Fruit fly (Drosophila melanogaster) whole organism, embryonic: ENCODE measurements around the gene CG15019.

Source experiments
- BEAF-32 ChIP-seq: fragments of 200-800 bp; sonication (Bioruptor generic); optimal IDR thresholded peaks from 3 replicates; lab custom pipeline; 2017; ENCODE audit warnings: missing biosample characterization, missing genetic modification characterization, mild to moderate bottlenecking, moderate library complexity, missing genetic modification reagents
- CG10462 ChIP-seq: fragments of 200-800 bp; sonication (Bioruptor generic); optimal IDR thresholded peaks from 2 replicates; lab custom pipeline; 2016; ENCODE audit warnings: missing biosample characterization, missing genetic modification characterization
- CG11085 ChIP-seq: fragments of 200-800 bp; sonication (Bioruptor generic); IDR thresholded peaks from 2 replicates; pipeline ENCODE4 v1.3.6; 2022; ENCODE audit warnings: missing biosample characterization, missing genetic modification characterization
- CG11696 ChIP-seq: fragments of 200-800 bp; sonication (Bioruptor generic); IDR thresholded peaks from 2 replicates; pipeline ENCODE4 v1.3.6; 2022; ENCODE audit warnings: missing biosample characterization, missing genetic modification characterization
- CG11723 ChIP-seq: fragments of 200-800 bp; sonication (Bioruptor generic); optimal IDR thresholded peaks from 2 replicates; lab custom pipeline; 2017; ENCODE audit warnings: missing biosample characterization, mild to moderate bottlenecking, missing genetic modification characterization
- CG12942 ChIP-seq: fragments of 200-800 bp; sonication (Bioruptor generic); optimal IDR thresholded peaks from 3 replicates; lab custom pipeline; 2016; ENCODE audit warnings: missing biosample characterization, missing genetic modification characterization
- CG1603 ChIP-seq: fragments of 200-800 bp; sonication (Bioruptor generic); optimal IDR thresholded peaks from 2 replicates; lab custom pipeline; 2019; ENCODE audit warnings: missing biosample characterization, mild to moderate bottlenecking, missing genetic modification characterization, moderate library complexity
- CG18011 ChIP-seq: fragments of 200-800 bp; sonication (Bioruptor generic); optimal IDR thresholded peaks from 2 replicates; lab custom pipeline; 2017; ENCODE audit warnings: missing biosample characterization, missing genetic modification characterization, mild to moderate bottlenecking, moderate library complexity, missing genotype
- CG1832 ChIP-seq: fragments of 200-800 bp; sonication (Bioruptor generic); optimal IDR thresholded peaks from 2 replicates; lab custom pipeline; 2017; ENCODE audit warnings: missing biosample characterization, mild to moderate bottlenecking, missing genetic modification characterization, inconsistent platforms
- CG18619 ChIP-seq: fragments of 200-800 bp; sonication (Bioruptor generic); optimal IDR thresholded peaks from 3 replicates; lab custom pipeline; 2017; ENCODE audit warnings: missing biosample characterization, mild to moderate bottlenecking, missing genetic modification characterization
- CG2199 ChIP-seq: fragments of 200-800 bp; sonication (Bioruptor generic); IDR thresholded peaks from 3 replicates; pipeline ENCODE4 v1.3.6; 2022; ENCODE audit warnings: missing biosample characterization, missing genetic modification characterization
- CG30431 ChIP-seq: fragments of 200-800 bp; sonication (Bioruptor generic); optimal IDR thresholded peaks from 2 replicates; lab custom pipeline; 2017; ENCODE audit warnings: missing biosample characterization, missing genetic modification characterization
- CG32532 ChIP-seq: fragments of 200-800 bp; sonication (Bioruptor generic); IDR thresholded peaks from 2 replicates; pipeline ENCODE4 v1.3.6; 2022; ENCODE audit warnings: missing biosample characterization, missing genetic modification characterization
- CG4707 ChIP-seq: fragments of 200-800 bp; sonication (Bioruptor generic); optimal IDR thresholded peaks from 2 replicates; lab custom pipeline; 2018; ENCODE audit warnings: missing biosample characterization, mild to moderate bottlenecking, missing genetic modification characterization, moderate library complexity
- CG6765 ChIP-seq: fragments of 200-800 bp; sonication (Bioruptor generic); optimal IDR thresholded peaks from 3 replicates; lab custom pipeline; 2017; ENCODE audit warnings: missing biosample characterization, mild to moderate bottlenecking, missing genetic modification characterization
- CG7372 ChIP-seq: fragments of 200-800 bp; sonication (Bioruptor generic); IDR thresholded peaks from 2 replicates; pipeline ENCODE4 v1.3.6; 2022; ENCODE audit warnings: missing biosample characterization, missing genetic modification characterization
- CG7786 ChIP-seq: fragments of 200-800 bp; sonication (Bioruptor generic); optimal IDR thresholded peaks from 2 replicates; lab custom pipeline; 2016; ENCODE audit warnings: missing biosample characterization, missing genetic modification characterization
- CG8089 ChIP-seq: fragments of 200-800 bp; sonication (Bioruptor generic); optimal IDR thresholded peaks from 3 replicates; lab custom pipeline; 2016; ENCODE audit warnings: missing biosample characterization, missing genetic modification characterization
- CG9215 ChIP-seq: fragments of 200-800 bp; sonication (Bioruptor generic); IDR thresholded peaks from 2 replicates; pipeline ENCODE4 v1.3.6; 2022; ENCODE audit warnings: missing biosample characterization, missing genetic modification characterization
- Dip3 ChIP-seq: fragments of 200-800 bp; sonication (Bioruptor generic); optimal IDR thresholded peaks from 3 replicates; lab custom pipeline; 2016; ENCODE audit warnings: missing biosample characterization, missing genetic modification characterization
- Dll ChIP-seq: fragments of 200-800 bp; sonication (Bioruptor generic); IDR thresholded peaks from 4 replicates; pipeline ENCODE4 v1.3.6; 2022; ENCODE audit warnings: missing biosample characterization, missing genetic modification characterization; ENCODE audit not compliant: partially characterized antibody
- Drgx ChIP-seq: fragments of 200-800 bp; sonication (Bioruptor generic); IDR thresholded peaks from 2 replicates; pipeline ENCODE4 v1.3.6; 2022; ENCODE audit warnings: missing biosample characterization, missing genetic modification characterization
- Ets65A ChIP-seq: fragments of 200-800 bp; sonication (Bioruptor generic); peaks from one replicate; lab custom pipeline; 2016; ENCODE audit warnings: missing biosample characterization, missing genetic modification characterization
- Ets97D ChIP-seq: fragments of 200-800 bp; sonication (Bioruptor generic); optimal IDR thresholded peaks from 3 replicates; lab custom pipeline; 2016; ENCODE audit warnings: missing biosample characterization, missing genetic modification characterization
- Fer1 ChIP-seq: fragments of 200-800 bp; sonication (Bioruptor generic); optimal IDR thresholded peaks from 2 replicates; lab custom pipeline; 2017; ENCODE audit warnings: missing biosample characterization, mild to moderate bottlenecking, missing genetic modification characterization
- Gug ChIP-seq: fragments of 200-800 bp; sonication (Bioruptor generic); IDR thresholded peaks from 4 replicates; pipeline ENCODE4 v1.3.6; 2022; ENCODE audit warnings: missing biosample characterization, missing genetic modification characterization
- HLH3B ChIP-seq: fragments of 200-800 bp; sonication (Bioruptor generic); IDR thresholded peaks from 2 replicates; pipeline ENCODE4 v1.3.6; 2022; ENCODE audit warnings: missing biosample characterization, missing genetic modification characterization
- Hr78 ChIP-seq, 2 experiments: fragments of 200-800 bp in 1 of 2; fragments of >200 bp in 1 of 2; sonication (Bioruptor generic) in 1 of 2; optimal IDR thresholded peaks; 2 replicates each; lab custom pipeline; 2017 to 2019; ENCODE audit warnings: missing biosample characterization in 2 of 2, missing genetic modification characterization in 2 of 2, mild to moderate bottlenecking in 1 of 2, moderate library complexity in 1 of 2
- MESR4 ChIP-seq: fragments of 200-800 bp; sonication (Bioruptor generic); optimal IDR thresholded peaks from 2 replicates; lab custom pipeline; 2018; ENCODE audit warnings: missing biosample characterization, mild to moderate bottlenecking, missing genetic modification characterization, moderate library complexity
- Pdp1 ChIP-seq, 2 experiments: fragments of 200-800 bp; sonication (Bioruptor generic); optimal IDR thresholded peaks; 3 replicates each; lab custom pipeline; 2016; ENCODE audit warnings: missing biosample characterization in 2 of 2, missing genetic modification characterization in 2 of 2, mild to moderate bottlenecking in 1 of 2, moderate library complexity in 1 of 2
- Six4 ChIP-seq: fragments of 200-800 bp; sonication (Bioruptor generic); optimal IDR thresholded peaks from 2 replicates; lab custom pipeline; 2016; ENCODE audit warnings: missing biosample characterization, missing genetic modification characterization
- Xbp1 ChIP-seq: fragments of 200-800 bp; sonication (Bioruptor generic); optimal IDR thresholded peaks from 3 replicates; lab custom pipeline; 2016; ENCODE audit warnings: missing biosample characterization, mild to moderate bottlenecking, missing genetic modification characterization
- YL-1 ChIP-seq: fragments of 200-800 bp; sonication (Bioruptor generic); optimal IDR thresholded peaks from 3 replicates; lab custom pipeline; 2017; ENCODE audit warnings: missing biosample characterization, mild to moderate bottlenecking, missing genetic modification characterization
- ab ChIP-seq: fragments of 200-800 bp; sonication (Bioruptor generic); optimal IDR thresholded peaks from 2 replicates; lab custom pipeline; 2016; ENCODE audit warnings: missing biosample characterization, missing genetic modification characterization
- az2 ChIP-seq: fragments of 200-800 bp; sonication (Bioruptor generic); optimal IDR thresholded peaks from 3 replicates; lab custom pipeline; 2016; ENCODE audit warnings: missing biosample characterization, missing genetic modification characterization
- bowl ChIP-seq: fragments of 200-800 bp; sonication (Bioruptor generic); IDR thresholded peaks from 2 replicates; pipeline ENCODE4 v1.3.6; 2022; ENCODE audit warnings: missing biosample characterization, missing genetic modification characterization
- ci ChIP-seq: fragments of 200-800 bp; sonication (Bioruptor generic); IDR thresholded peaks from 3 replicates; pipeline ENCODE4 v1.3.6; 2022; ENCODE audit warnings: missing biosample characterization, missing genetic modification characterization
- dm ChIP-seq: fragments of 200-800 bp; sonication (Bioruptor generic); optimal IDR thresholded peaks from 3 replicates; lab custom pipeline; 2016; ENCODE audit warnings: missing biosample characterization, missing genetic modification characterization
- dmrt99B ChIP-seq: fragments of 200-800 bp; sonication (Bioruptor generic); optimal IDR thresholded peaks from 2 replicates; lab custom pipeline; 2018; ENCODE audit warnings: missing biosample characterization, mild to moderate bottlenecking, missing genetic modification characterization, moderate library complexity
- emc ChIP-seq: fragments of 200-800 bp; sonication (Bioruptor generic); optimal IDR thresholded peaks from 2 replicates; lab custom pipeline; 2016; ENCODE audit warnings: missing biosample characterization, missing genetic modification characterization
- gsb-n ChIP-seq: fragments of 200-800 bp; sonication (Bioruptor generic); optimal IDR thresholded peaks from 3 replicates; lab custom pipeline; 2018; ENCODE audit warnings: missing biosample characterization, mild to moderate bottlenecking, missing genetic modification characterization
- hkb ChIP-seq, 2 experiments: fragments of 200-800 bp in 1 of 2; fragments of >200 bp in 1 of 2; sonication (Bioruptor generic) in 1 of 2; IDR thresholded peaks in 1 of 2; optimal IDR thresholded peaks in 1 of 2; 2 replicates each; pipeline versions ENCODE4 v1.3.6 to Lab custom; 2017 to 2022; ENCODE audit warnings: missing biosample characterization in 1 of 2, missing genetic modification characterization in 1 of 2
- hth ChIP-seq: fragments of >200 bp; optimal IDR thresholded peaks from 2 replicates; lab custom pipeline; 2017; ENCODE audit warnings: inconsistent platforms
- kay ChIP-seq: fragments of 200-800 bp; sonication (Bioruptor generic); optimal IDR thresholded peaks from 2 replicates; lab custom pipeline; 2016; ENCODE audit warnings: missing biosample characterization, missing genetic modification characterization
- odd ChIP-seq: fragments of 200-800 bp; sonication (Bioruptor generic); optimal IDR thresholded peaks from 2 replicates; lab custom pipeline; 2017; ENCODE audit warnings: missing biosample characterization, mild to moderate bottlenecking, missing genetic modification characterization
- pzg ChIP-seq: fragments of 200-800 bp; sonication (Bioruptor generic); optimal IDR thresholded peaks from 3 replicates; lab custom pipeline; 2018; ENCODE audit warnings: missing biosample characterization, mild to moderate bottlenecking, missing genetic modification characterization, moderate library complexity
- salm ChIP-seq: fragments of 200-800 bp; sonication (Bioruptor generic); optimal IDR thresholded peaks from 2 replicates; lab custom pipeline; 2018; ENCODE audit warnings: missing biosample characterization, mild to moderate bottlenecking, missing genetic modification characterization
- sens-2 ChIP-seq: fragments of 200-800 bp; sonication (Bioruptor generic); IDR thresholded peaks from 2 replicates; pipeline ENCODE4 v1.3.6; 2022; ENCODE audit warnings: missing biosample characterization, missing genetic modification characterization
- sqz ChIP-seq: fragments of 200-800 bp; sonication (Bioruptor generic); optimal IDR thresholded peaks from 3 replicates; lab custom pipeline; 2018; ENCODE audit warnings: missing biosample characterization, mild to moderate bottlenecking, missing genetic modification characterization
- tin ChIP-seq: fragments of 200-800 bp; sonication (Bioruptor generic); optimal IDR thresholded peaks from 3 replicates; lab custom pipeline; 2016; ENCODE audit warnings: missing biosample characterization, missing genetic modification characterization

The CG15019 gene

dm6 chr3L:4406653-4407257 lies 896 bp upstream of the CG15019 start, which contains the start of gene TP53INP (continued):
- TF ChIP-seq CG7786 (GFP tag; lab: Kevin White, UChicago): peak; percentile 73
- peak; percentile 71 for TF ChIP-seq CG1603 (tag; lab: Kevin White, UChicago)
- 0 out of 3 replicates have a peak, but pooled peaks have one; percentile 43 for TF ChIP-seq CG2199
- peak; percentile 72 for TF ChIP-seq CG9215 (GFP tag; lab: Robert Waterston, UW)
- peak; percentile 81 for TF ChIP-seq gsb-n
- peak; percentile 93 for TF ChIP-seq odd (GFP tag; lab: Kevin White, UChicago)
- TF ChIP-seq tin (GFP tag; lab: Kevin White, UChicago): peak; percentile 84
- TF ChIP-seq Xbp1 (GFP tag; lab: Kevin White, UChicago): peak; percentile 90
- 0 out of 2 replicates have a peak, but pooled peaks have one; percentile 21 for TF ChIP-seq CG11696 (GFP tag; lab: Robert Waterston, UW)
- peak; percentile 93 for TF ChIP-seq dmrt99B (tag; lab: Kevin White, UChicago)
- peak; percentile 74 for TF ChIP-seq CG32532 (GFP tag; lab: Robert Waterston, UW)
- peak; percentile 88 for TF ChIP-seq CG18619 (GFP tag; lab: Kevin White, UChicago)
- peak; percentile 63 for TF ChIP-seq dm (GFP tag; lab: Kevin White, UChicago)
- peak; percentile 72 for TF ChIP-seq CG30431 (GFP tag; lab: Kevin White, UChicago)
- no peak for TF ChIP-seq CG11085 (GFP tag; lab: Robert Waterston, UW)
- peak; percentile 91 for TF ChIP-seq Ets65A
- TF ChIP-seq CG10462 (GFP tag; lab: Kevin White, UChicago): peak; percentile 84
- no peak for TF ChIP-seq ab
- TF ChIP-seq CG7372 (GFP tag; lab: Robert Waterston, UW): peak; percentile 45; the same call in 1 of the 2 replicates
- no peak for TF ChIP-seq Dll (GFP tag; lab: Robert Waterston, UW)
- peak; percentile 93 for TF ChIP-seq Fer1
- TF ChIP-seq hkb (optimal IDR thresholded peaks at IDR 0.05; lab: Kevin White, UChicago): no peak
- peak; percentile 86 for TF ChIP-seq hkb (GFP tag; IDR thresholded peaks at IDR 0.05; lab: Robert Waterston, UW)
- TF ChIP-seq Hr78 (GFP tag; optimal IDR thresholded peaks at IDR 0.05; lab: Kevin White, UChicago): peak in 1 of 2 experiments; percentile 68
- no peak for TF ChIP-seq hth (lab: Kevin White, UChicago)
- peak; percentile 60 for TF ChIP-seq CG18011
- TF ChIP-seq bowl (GFP tag; lab: Robert Waterston, UW): no peak
- TF ChIP-seq Six4 (GFP tag; lab: Kevin White, UChicago): peak; percentile 63
- peak; percentile 55 for TF ChIP-seq YL-1
- peak; percentile 68 for TF ChIP-seq HLH3B (GFP tag; lab: Robert Waterston, UW)
- peak; percentile 80 for TF ChIP-seq CG11723 (GFP tag; lab: Kevin White, UChicago)
- TF ChIP-seq Gug: no peak; the same call in 2 of the 4 replicates
- TF ChIP-seq pzg (GFP tag; lab: Kevin White, UChicago): no peak
- TF ChIP-seq ci: peak; percentile 52; the same call in 2 of the 3 replicates
- TF ChIP-seq salm (tag; lab: Kevin White, UChicago): peak; percentile 87
- peak; percentile 91 for TF ChIP-seq az2
- TF ChIP-seq Drgx (GFP tag; lab: Robert Waterston, UW): peak; percentile 69
- peak; percentile 63 for TF ChIP-seq CG4707 (GFP tag; lab: Kevin White, UChicago)
- TF ChIP-seq sqz (GFP tag; lab: Kevin White, UChicago): peak; percentile 76
- TF ChIP-seq sens-2 (GFP tag; lab: Robert Waterston, UW): no peak
- TF ChIP-seq CG1832 (GFP tag; lab: Kevin White, UChicago): no peak
- TF ChIP-seq CG6765 (GFP tag; lab: Kevin White, UChicago): peak; percentile 69
- TF ChIP-seq emc (GFP tag; lab: Kevin White, UChicago): peak; percentile 30
- TF ChIP-seq kay: peak; percentile 72
- peak; percentile 48 for TF ChIP-seq Dip3 (GFP tag; lab: Kevin White, UChicago)
- peak; percentile 3 for TF ChIP-seq Ets97D (GFP tag; lab: Kevin White, UChicago)
- TF ChIP-seq CG12942 (GFP tag; lab: Kevin White, UChicago): peak; percentile 66
- TF ChIP-seq Pdp1 (GFP tag; optimal IDR thresholded peaks at IDR 0.05; lab: Kevin White, UChicago): peak; percentile 69 to 80
- TF ChIP-seq MESR4: peak; percentile 12
- TF ChIP-seq BEAF-32 (GFP tag; lab: Kevin White, UChicago): no peak
- peak; percentile 78 for TF ChIP-seq CG8089 (GFP tag; lab: Kevin White, UChicago)
